Fruit fly (Drosophila melanogaster) whole organism, embryonic: ENCODE measurements around the gene CG42307.

Experiments used
- CG10321 ChIP-seq: fragments of 200-800 bp; sonication (Bioruptor generic); IDR thresholded peaks from 2 replicates; pipeline ENCODE4 v1.3.6; 2022; ENCODE audit warnings: missing biosample characterization, missing genetic modification characterization
- CG10979 ChIP-seq: fragments of 200-800 bp; sonication (Bioruptor generic); optimal IDR thresholded peaks from 2 replicates; lab custom pipeline; 2018; ENCODE audit warnings: missing biosample characterization, mild to moderate bottlenecking, missing genetic modification characterization, moderate library complexity
- CG12659 ChIP-seq: fragments of 200-800 bp; sonication (Bioruptor generic); optimal IDR thresholded peaks from 3 replicates; lab custom pipeline; 2017; ENCODE audit warnings: mild to moderate bottlenecking, missing biosample characterization, missing genetic modification reagents, missing genetic modification characterization
- CG12942 ChIP-seq: fragments of 200-800 bp; sonication (Bioruptor generic); optimal IDR thresholded peaks from 3 replicates; lab custom pipeline; 2016; ENCODE audit warnings: missing biosample characterization, missing genetic modification characterization
- CG13424 ChIP-seq: fragments of 200-800 bp; sonication (Bioruptor generic); optimal IDR thresholded peaks from 2 replicates; lab custom pipeline; 2019; ENCODE audit warnings: missing biosample characterization, mild to moderate bottlenecking, missing genetic modification characterization, moderate library complexity
- CG14710 ChIP-seq: fragments of 200-800 bp; sonication (Bioruptor generic); optimal IDR thresholded peaks from 3 replicates; lab custom pipeline; 2019; ENCODE audit warnings: missing biosample characterization, mild to moderate bottlenecking, missing genetic modification characterization, moderate library complexity
- CG15269 ChIP-seq: fragments of 200-800 bp; sonication (Bioruptor generic); optimal IDR thresholded peaks from 2 replicates; lab custom pipeline; 2018; ENCODE audit warnings: missing biosample characterization, mild to moderate bottlenecking, missing genetic modification characterization, moderate library complexity
- CG15479 ChIP-seq: fragments of 200-800 bp; sonication (Bioruptor generic); optimal IDR thresholded peaks from 3 replicates; lab custom pipeline; 2019; ENCODE audit warnings: missing biosample characterization, mild to moderate bottlenecking, missing genetic modification characterization, moderate library complexity
- CG15696 ChIP-seq: fragments of 200-800 bp; sonication (Bioruptor generic); optimal IDR thresholded peaks from 2 replicates; lab custom pipeline; 2019; ENCODE audit warnings: missing biosample characterization, mild to moderate bottlenecking, missing genetic modification characterization, moderate library complexity
- CG1603 ChIP-seq: fragments of 200-800 bp; sonication (Bioruptor generic); optimal IDR thresholded peaks from 2 replicates; lab custom pipeline; 2019; ENCODE audit warnings: missing biosample characterization, mild to moderate bottlenecking, missing genetic modification characterization, moderate library complexity
- CG17829 ChIP-seq: fragments of 200-800 bp; optimal IDR thresholded peaks from 2 replicates; lab custom pipeline; 2019; ENCODE audit warnings: missing biosample characterization, mild to moderate bottlenecking, missing genetic modification characterization, moderate library complexity
- CG1832 ChIP-seq: fragments of 200-800 bp; sonication (Bioruptor generic); optimal IDR thresholded peaks from 2 replicates; lab custom pipeline; 2017; ENCODE audit warnings: missing biosample characterization, mild to moderate bottlenecking, missing genetic modification characterization, inconsistent platforms
- CG2199 ChIP-seq: fragments of 200-800 bp; sonication (Bioruptor generic); IDR thresholded peaks from 3 replicates; pipeline ENCODE4 v1.3.6; 2022; ENCODE audit warnings: missing biosample characterization, missing genetic modification characterization
- CG34376 ChIP-seq: fragments of 200-800 bp; sonication (Bioruptor generic); optimal IDR thresholded peaks from 2 replicates; lab custom pipeline; 2018; ENCODE audit warnings: missing biosample characterization, mild to moderate bottlenecking, missing genetic modification characterization
- CG34422 ChIP-seq: fragments of 200-800 bp; sonication (Bioruptor generic); IDR thresholded peaks from 3 replicates; pipeline ENCODE4 v1.3.6; 2022; ENCODE audit warnings: missing biosample characterization, missing genetic modification characterization
- CG6765 ChIP-seq: fragments of 200-800 bp; sonication (Bioruptor generic); optimal IDR thresholded peaks from 3 replicates; lab custom pipeline; 2017; ENCODE audit warnings: missing biosample characterization, mild to moderate bottlenecking, missing genetic modification characterization
- CG6791 ChIP-seq: fragments of 200-800 bp; sonication (Bioruptor generic); IDR thresholded peaks from 3 replicates; pipeline ENCODE4 v1.3.6; 2022; ENCODE audit warnings: missing biosample characterization, missing genetic modification characterization; ENCODE audit not compliant: partially characterized antibody
- CG7987 ChIP-seq: fragments of 200-800 bp; sonication (Bioruptor generic); optimal IDR thresholded peaks from 2 replicates; lab custom pipeline; 2018; ENCODE audit warnings: missing biosample characterization, mild to moderate bottlenecking, missing genetic modification characterization, moderate library complexity
- CG8089 ChIP-seq: fragments of 200-800 bp; sonication (Bioruptor generic); optimal IDR thresholded peaks from 3 replicates; lab custom pipeline; 2016; ENCODE audit warnings: missing biosample characterization, missing genetic modification characterization
- CG8478 ChIP-seq: fragments of >200 bp; optimal IDR thresholded peaks from 2 replicates; lab custom pipeline; 2018
- CG8924 ChIP-seq: fragments of 200-800 bp; optimal IDR thresholded peaks from 3 replicates; lab custom pipeline; 2019; ENCODE audit warnings: missing biosample characterization, mild to moderate bottlenecking, missing genetic modification characterization, moderate library complexity
- Doc2 ChIP-seq: fragments of 200-800 bp; sonication (Bioruptor generic); IDR thresholded peaks from 2 replicates; pipeline ENCODE4 v1.3.6; 2022; ENCODE audit warnings: missing biosample characterization, missing genetic modification characterization
- Max ChIP-seq: fragments of 200-800 bp; sonication (Bioruptor generic); optimal IDR thresholded peaks from 2 replicates; lab custom pipeline; 2016; ENCODE audit warnings: missing biosample characterization, mild to moderate bottlenecking, missing genetic modification characterization
- Med ChIP-seq: fragments of 200-800 bp; sonication (Bioruptor generic); peaks from one replicate; lab custom pipeline; 2016; ENCODE audit warnings: missing biosample characterization, missing genetic modification characterization, mild to moderate bottlenecking, inconsistent platforms, moderate library complexity
- Nf-YC ChIP-seq: fragments of 200-800 bp; optimal IDR thresholded peaks from 3 replicates; lab custom pipeline; 2019; ENCODE audit warnings: missing biosample characterization, mild to moderate bottlenecking, missing genetic modification characterization, moderate library complexity
- Ravus ChIP-seq: fragments of 200-800 bp; sonication (Bioruptor generic); IDR thresholded peaks from 2 replicates; pipeline ENCODE4 v1.3.6; 2022; ENCODE audit warnings: missing biosample characterization, missing genetic modification characterization
- Sry-β ChIP-seq: fragments of 200-800 bp; sonication (Bioruptor generic); optimal IDR thresholded peaks from 2 replicates; lab custom pipeline; 2018; ENCODE audit warnings: missing biosample characterization, mild to moderate bottlenecking, missing genetic modification characterization, moderate library complexity
- cg ChIP-seq: fragments of 200-800 bp; sonication (Bioruptor generic); optimal IDR thresholded peaks from 3 replicates; lab custom pipeline; 2019; ENCODE audit warnings: missing biosample characterization, mild to moderate bottlenecking, missing genetic modification characterization, moderate library complexity
- chinmo ChIP-seq: fragments of 200-800 bp; sonication (Bioruptor generic); IDR thresholded peaks from 4 replicates; pipeline ENCODE4 v1.3.6; 2022; ENCODE audit warnings: missing biosample characterization, missing genetic modification characterization; ENCODE audit not compliant: partially characterized antibody
- corto ChIP-seq: fragments of 200-800 bp; sonication (Bioruptor generic); optimal IDR thresholded peaks from 2 replicates; lab custom pipeline; 2016; ENCODE audit warnings: missing biosample characterization, mild to moderate bottlenecking, missing genetic modification characterization, moderate library complexity
- dati ChIP-seq: fragments of 200-800 bp; sonication (Bioruptor generic); IDR thresholded peaks from 2 replicates; pipeline ENCODE4 v1.3.6; 2022; ENCODE audit warnings: missing biosample characterization, missing genetic modification characterization
- disco-r ChIP-seq: fragments of 200-800 bp; sonication (Bioruptor generic); optimal IDR thresholded peaks from 2 replicates; lab custom pipeline; 2016; ENCODE audit warnings: missing biosample characterization, missing genetic modification characterization
- eyg ChIP-seq: fragments of 200-800 bp; sonication (Bioruptor generic); optimal IDR thresholded peaks from 3 replicates; lab custom pipeline; 2016; ENCODE audit warnings: missing biosample characterization, missing genetic modification characterization
- hb ChIP-seq: fragments of 200-800 bp; sonication (Bioruptor generic); IDR thresholded peaks from 3 replicates; pipeline ENCODE4 v1.3.6; 2022; ENCODE audit warnings: missing biosample characterization, missing genetic modification characterization; ENCODE audit not compliant: partially characterized antibody
- hth ChIP-seq: fragments of >200 bp; optimal IDR thresholded peaks from 2 replicates; lab custom pipeline; 2017; ENCODE audit warnings: inconsistent platforms
- kah ChIP-seq: fragments of 200-800 bp; sonication (Bioruptor generic); optimal IDR thresholded peaks from 2 replicates; lab custom pipeline; 2018; ENCODE audit warnings: missing biosample characterization, mild to moderate bottlenecking, missing genetic modification characterization
- lola ChIP-seq, 3 experiments: fragments of >200 bp in 2 of 3; fragments of 200-800 bp in 1 of 3; sonication (Bioruptor generic) in 1 of 3; optimal IDR thresholded peaks; 2 replicates each; lab custom pipeline; 2017 to 2019; ENCODE audit warnings: missing biosample characterization in 3 of 3, missing genetic modification characterization in 3 of 3, mild to moderate bottlenecking in 1 of 3, moderate library complexity in 1 of 3
- nerfin-1 ChIP-seq: fragments of 200-800 bp; sonication (Bioruptor generic); optimal IDR thresholded peaks from 3 replicates; lab custom pipeline; 2019; ENCODE audit warnings: missing biosample characterization, mild to moderate bottlenecking, missing genetic modification characterization, moderate library complexity
- nerfin-2 ChIP-seq: fragments of 200-800 bp; sonication (Bioruptor generic); IDR thresholded peaks from 2 replicates; pipeline ENCODE4 v1.3.6; 2022; ENCODE audit warnings: missing biosample characterization, missing genetic modification characterization; ENCODE audit not compliant: partially characterized antibody
- nom ChIP-seq: fragments of 200-800 bp; sonication (Bioruptor generic); optimal IDR thresholded peaks from 2 replicates; lab custom pipeline; 2017; ENCODE audit warnings: missing biosample characterization, missing genetic modification characterization, mild to moderate bottlenecking, moderate library complexity, missing genetic modification reagents
- pb ChIP-seq: fragments of 200-800 bp; sonication (Bioruptor generic); optimal IDR thresholded peaks from 3 replicates; lab custom pipeline; 2016; ENCODE audit warnings: missing biosample characterization, missing genetic modification characterization
- pita ChIP-seq: fragments of 200-800 bp; sonication (Bioruptor generic); optimal IDR thresholded peaks from 2 replicates; lab custom pipeline; 2017; ENCODE audit warnings: missing biosample characterization, mild to moderate bottlenecking, missing genetic modification characterization
- scrt ChIP-seq: fragments of 200-800 bp; sonication (Bioruptor generic); optimal IDR thresholded peaks from 2 replicates; lab custom pipeline; 2018; ENCODE audit warnings: missing biosample characterization, mild to moderate bottlenecking, missing genetic modification characterization, moderate library complexity
- shn ChIP-seq: fragments of 200-800 bp; sonication (Bioruptor generic); optimal IDR thresholded peaks from 3 replicates; lab custom pipeline; 2016; ENCODE audit warnings: missing biosample characterization, missing genetic modification characterization
- so ChIP-seq: fragments of 200-800 bp; sonication (Bioruptor generic); IDR thresholded peaks from 3 replicates; pipeline ENCODE4 v1.3.6; 2022; ENCODE audit warnings: missing biosample characterization, missing genetic modification characterization
- unpg ChIP-seq: fragments of 200-800 bp; sonication (Bioruptor generic); optimal IDR thresholded peaks from 3 replicates; lab custom pipeline; 2018; ENCODE audit warnings: missing biosample characterization, mild to moderate bottlenecking, missing genetic modification characterization, moderate library complexity
- vvl ChIP-seq: fragments of 200-800 bp; sonication (Bioruptor generic); IDR thresholded peaks from 2 replicates; pipeline ENCODE4 v1.3.6; 2022; ENCODE audit warnings: missing biosample characterization, missing genetic modification characterization
- wdn ChIP-seq: fragments of 200-800 bp; sonication (Bioruptor generic); IDR thresholded peaks from 2 replicates; pipeline ENCODE4 v1.3.6; 2022; ENCODE audit warnings: missing biosample characterization, missing genetic modification characterization
- zfh1 ChIP-seq: fragments of 200-800 bp; sonication (Bioruptor generic); IDR thresholded peaks from 3 replicates; pipeline ENCODE4 v1.3.6; 2022; ENCODE audit warnings: missing biosample characterization, missing genetic modification characterization

The CG42307 gene

DNA sequence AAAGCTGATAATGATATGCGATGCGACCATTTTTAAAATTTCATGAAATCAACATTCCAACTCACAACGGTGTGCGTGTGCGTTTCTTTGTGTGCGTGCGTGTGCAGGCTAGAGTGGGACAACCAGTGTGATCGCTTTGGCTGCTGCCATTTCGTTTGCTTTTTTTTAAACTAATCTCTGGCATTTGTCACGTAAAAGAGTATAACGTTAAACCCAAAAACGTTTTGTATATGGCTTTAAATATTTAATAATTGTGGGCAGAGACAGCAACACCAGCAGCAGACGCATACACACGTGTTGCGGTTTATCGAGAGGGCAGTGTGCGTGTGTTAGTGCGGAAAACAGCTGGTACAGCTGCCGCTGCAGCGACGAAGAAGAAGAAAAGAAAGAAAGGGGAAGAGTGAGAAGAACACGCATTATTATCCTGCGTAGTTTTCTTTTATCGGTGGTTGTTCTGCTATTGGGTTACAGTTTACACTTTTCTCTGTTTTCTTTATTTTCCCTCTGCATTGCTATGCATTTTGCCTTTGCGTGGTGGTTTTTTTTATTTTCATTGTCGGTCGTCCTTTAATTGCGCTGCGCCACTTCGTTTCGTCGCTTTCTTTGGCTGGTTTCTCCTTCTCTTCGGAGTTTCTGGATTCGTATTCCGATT is 41.4 kb downstream of the CG42307 start (continued):
- TF ChIP-seq hb (GFP tag; lab: Robert Waterston, UW) (peak; percentile 20; the same call in 1 of the 3 replicates), zfh1 (GFP tag; lab: Robert Waterston, UW) (no peak), CG15479 (GFP tag; lab: Kevin White, UChicago) (peak; percentile 43), CG2199 (GFP tag; lab: Robert Waterston, UW) (peak; percentile 87), wdn (GFP tag; lab: Robert Waterston, UW) (no peak), CG17829 (tag; lab: Kevin White, UChicago) (peak; percentile 19), pita (GFP tag; lab: Kevin White, UChicago) (no peak), CG1603 (peak; percentile 26), CG6791 (GFP tag; lab: Robert Waterston, UW) (0 out of 3 replicates have a peak, but pooled peaks have one; percentile 26), CG12659 (GFP tag; lab: Kevin White, UChicago) (peak; percentile 37), CG8478 (lab: Kevin White, UChicago) (peak; percentile 95), cg (GFP tag; lab: Kevin White, UChicago) (peak; percentile 99), CG12942 (GFP tag; lab: Kevin White, UChicago) (no peak), corto (GFP tag; lab: Kevin White, UChicago) (no peak), Med (GFP tag; lab: Kevin White, UChicago) (peak; percentile 82), CG10979 (peak; percentile 10), CG13424 (tag; lab: Kevin White, UChicago) (no peak), Doc2 (no peak), so (peak; percentile 31; the same call in 1 of the 3 replicates), hth (lab: Kevin White, UChicago) (no peak), CG15269 (no peak), pb (no peak), disco-r (GFP tag; lab: Kevin White, UChicago) (no peak), CG34422 (GFP tag; lab: Robert Waterston, UW) (peak; percentile 50; the same call in 1 of the 3 replicates), CG15696 (tag; lab: Kevin White, UChicago) (peak; percentile 24), kah (GFP tag; lab: Kevin White, UChicago) (peak; percentile 73), CG8089 (no peak), Sry-β (GFP tag; lab: Kevin White, UChicago) (no peak), dati (no peak), CG1832 (GFP tag; lab: Kevin White, UChicago) (peak; percentile 58), nerfin-2 (GFP tag; lab: Robert Waterston, UW) (no peak), CG14710 (tag; lab: Kevin White, UChicago) (no peak), nerfin-1 (tag; lab: Kevin White, UChicago) (peak; percentile 93), nom (peak; percentile 21), chinmo (peak; percentile 87), vvl (GFP tag; lab: Robert Waterston, UW) (0 out of 2 replicates have a peak, but pooled peaks have one; percentile 37), shn (GFP tag; lab: Kevin White, UChicago) (no peak), Nf-YC (tag; lab: Kevin White, UChicago) (peak; percentile 26), lola (GFP tag; optimal IDR thresholded peaks at IDR 0.05; lab: Kevin White, UChicago) (peak in 1 of 3 experiments; percentile 18), CG34376 (GFP tag; lab: Kevin White, UChicago) (peak; percentile 7), Ravus (GFP tag; lab: Robert Waterston, UW) (no peak), unpg (GFP tag; lab: Kevin White, UChicago) (no peak), eyg (GFP tag; lab: Kevin White, UChicago) (no peak), CG8924 (tag; lab: Kevin White, UChicago) (peak; percentile 56), CG7987 (GFP tag; lab: Kevin White, UChicago) (peak; percentile 22), Max (GFP tag; lab: Kevin White, UChicago) (peak; percentile 17), CG6765 (GFP tag; lab: Kevin White, UChicago) (no peak), scrt (peak; percentile 64), CG10321 (peak; percentile 96)
